Worm (Caenorhabditis elegans) whole organism, L4 larva: ENCODE data around the gene F40E12.1.

ENCODE experiments used
- F44E2.7 ChIP-seq: fragments of 200-800 bp; sonication (Bioruptor generic); IDR thresholded peaks from 2 replicates; pipeline ENCODE4 v2.1.2; 2022; ENCODE audit warnings: missing genetic modification characterization, missing compliant biosample characterization
- R02D3.7 ChIP-seq: fragments of 150-350 bp; sonication (generic microtip); optimal IDR thresholded peaks from 3 replicates; lab custom pipeline; 2014; ENCODE audit warnings: missing biosample characterization, missing genetic modification characterization
- T20F7.1 ChIP-seq: fragments of 200-800 bp; sonication (Bioruptor generic); optimal IDR thresholded peaks from 2 replicates; lab custom pipeline; 2018; ENCODE audit warnings: mild to moderate bottlenecking, missing genetic modification characterization, missing compliant biosample characterization
- Y48G9A.11 ChIP-seq: fragments of 200-800 bp; sonication (Bioruptor generic); IDR thresholded peaks from 2 replicates; pipeline ENCODE4 v1.3.6; 2022; ENCODE audit warnings: missing genetic modification reagents, missing genetic modification characterization, missing compliant biosample characterization
- Y5F2A.4 ChIP-seq: fragments of 200-800 bp; sonication (Bioruptor generic); optimal IDR thresholded peaks from 2 replicates; lab custom pipeline; 2018; ENCODE audit warnings: mild to moderate bottlenecking, missing genetic modification characterization, missing compliant biosample characterization
- aha-1 ChIP-seq: fragments of 150-350 bp; peaks from one replicate; lab custom pipeline; 2014; ENCODE audit warnings: missing biosample characterization, missing genetic modification characterization
- attf-4 ChIP-seq: sonication (generic microtip); optimal IDR thresholded peaks from 3 replicates; lab custom pipeline; 2017; ENCODE audit warnings: missing biosample characterization, missing genetic modification characterization
- ceh-44 ChIP-seq: fragments of 200-800 bp; sonication (Bioruptor generic); IDR thresholded peaks from 2 replicates; pipeline ENCODE4 v1.3.6; 2022; ENCODE audit warnings: missing genetic modification reagents, missing genetic modification characterization, missing compliant biosample characterization
- daf-12 ChIP-seq: fragments of 150-350 bp; optimal IDR thresholded peaks from 2 replicates; lab custom pipeline; 2014; ENCODE audit warnings: missing biosample characterization, missing genetic modification reagents, missing genetic modification characterization
- daf-8 ChIP-seq: fragments of 200-800 bp; sonication (Bioruptor generic); IDR thresholded peaks from 2 replicates; pipeline ENCODE4 v1.3.6; 2022; ENCODE audit warnings: missing genetic modification characterization, missing compliant biosample characterization
- dmd-9 ChIP-seq: fragments of 200-800 bp; sonication (Bioruptor generic); IDR thresholded peaks from 2 replicates; pipeline ENCODE4 v1.3.6; 2022; ENCODE audit warnings: missing genetic modification reagents, missing genetic modification characterization, missing compliant biosample characterization
- duxl-1 ChIP-seq: sonication (generic microtip); optimal IDR thresholded peaks from 2 replicates; lab custom pipeline; 2016; ENCODE audit warnings: mild to moderate bottlenecking, missing genetic modification characterization, moderate library complexity, missing compliant biosample characterization; ENCODE audit not compliant: poor library complexity
- egl-27 ChIP-seq: sonication (generic microtip); optimal IDR thresholded peaks from 3 replicates; lab custom pipeline; 2017; ENCODE audit warnings: missing biosample characterization, missing genetic modification reagents, missing genetic modification characterization
- hlh-30 ChIP-seq: sonication (generic microtip); optimal IDR thresholded peaks from 2 replicates; lab custom pipeline; 2017; ENCODE audit warnings: antibody characterized with exemption, mild to moderate bottlenecking, missing genetic modification characterization, missing compliant biosample characterization; ENCODE audit not compliant: insufficient read depth
- jun-1 ChIP-seq: fragments of 150-350 bp; optimal IDR thresholded peaks from 2 replicates; lab custom pipeline; 2014; ENCODE audit warnings: missing biosample characterization, missing genetic modification reagents, missing genetic modification characterization
- lin-15B ChIP-seq: fragments of 150-350 bp; sonication (generic microtip); optimal IDR thresholded peaks from 3 replicates; lab custom pipeline; 2014; ENCODE audit warnings: missing biosample characterization, missing genetic modification characterization
- lir-3 ChIP-seq: sonication (generic microtip); optimal IDR thresholded peaks from 2 replicates; lab custom pipeline; 2016; ENCODE audit warnings: mild to moderate bottlenecking, missing genetic modification characterization, missing compliant biosample characterization
- madf-5 ChIP-seq, 2 experiments: fragments of 200-800 bp; sonication (Bioruptor generic); IDR thresholded peaks; 2 replicates each; pipeline ENCODE4 v1.3.6; 2022; ENCODE audit warnings: missing compliant biosample characterization in 2 of 2, missing genetic modification characterization in 2 of 2
- madf-9 ChIP-seq: fragments of 200-800 bp; sonication (Bioruptor generic); conservative IDR thresholded peaks from 2 replicates; pipeline ENCODE4 v1.3.6; 2022; ENCODE audit warnings: missing genetic modification reagents, missing genetic modification characterization, missing compliant biosample characterization
- mes-2 ChIP-seq: sonication (generic microtip); optimal IDR thresholded peaks from 2 replicates; lab custom pipeline; 2016; ENCODE audit warnings: missing genotype, mild to moderate bottlenecking, missing genetic modification characterization, missing compliant biosample characterization; ENCODE audit not compliant: poor library complexity, severe bottlenecking
- mxl-3 ChIP-seq: fragments of 200-800 bp; sonication (Bioruptor generic); optimal IDR thresholded peaks from 2 replicates; lab custom pipeline; 2018; ENCODE audit warnings: mild to moderate bottlenecking, missing genetic modification characterization, missing compliant biosample characterization
- nhr-10 ChIP-seq: fragments of 150-350 bp; optimal IDR thresholded peaks from 2 replicates; lab custom pipeline; 2014; ENCODE audit warnings: missing biosample characterization, missing genetic modification characterization
- nhr-25 ChIP-seq: sonication (generic microtip); optimal IDR thresholded peaks from 2 replicates; lab custom pipeline; 2017; ENCODE audit warnings: missing genetic modification characterization, mild to moderate bottlenecking, missing compliant biosample characterization, antibody characterized with exemption, moderate library complexity, borderline replicate concordance; ENCODE audit not compliant: insufficient read depth
- nhr-41 ChIP-seq: fragments of 200-800 bp; sonication (Bioruptor generic); IDR thresholded peaks from 2 replicates; pipeline ENCODE4 v1.3.6; 2022; ENCODE audit warnings: missing genetic modification reagents, missing genetic modification characterization, missing compliant biosample characterization
- nhr-77 ChIP-seq: fragments of 150-350 bp; optimal IDR thresholded peaks from 2 replicates; lab custom pipeline; 2014; ENCODE audit warnings: missing biosample characterization, missing genetic modification characterization
- php-3 ChIP-seq: fragments of 200-800 bp; sonication (Bioruptor generic); IDR thresholded peaks from 2 replicates; pipeline ENCODE4 v1.3.6; 2022; ENCODE audit warnings: missing genetic modification reagents, missing genetic modification characterization, missing compliant biosample characterization
- sdz-12 ChIP-seq: fragments of 200-800 bp; sonication (Bioruptor generic); optimal IDR thresholded peaks from 2 replicates; lab custom pipeline; 2018; ENCODE audit warnings: mild to moderate bottlenecking, missing genetic modification characterization, missing compliant biosample characterization
- set-16 ChIP-seq: fragments of 200-800 bp; sonication (Bioruptor generic); IDR thresholded peaks from 2 replicates; pipeline ENCODE4 v1.3.6; 2022; ENCODE audit warnings: missing genetic modification reagents, missing genetic modification characterization, missing compliant biosample characterization
- skn-1 ChIP-seq: fragments of 150-350 bp; optimal IDR thresholded peaks from 2 replicates; lab custom pipeline; 2014; ENCODE audit warnings: missing biosample characterization, missing genetic modification characterization
- snpc-4 ChIP-seq: fragments of 150-350 bp; optimal IDR thresholded peaks from 2 replicates; lab custom pipeline; 2014; ENCODE audit warnings: missing biosample characterization, missing genetic modification characterization
- spr-1 ChIP-seq: sonication (generic microtip); optimal IDR thresholded peaks from 2 replicates; lab custom pipeline; 2016; ENCODE audit warnings: mild to moderate bottlenecking, missing genetic modification characterization, missing compliant biosample characterization
- tra-1 ChIP-seq: fragments of 200-800 bp; sonication (Bioruptor generic); IDR thresholded peaks from 2 replicates; pipeline ENCODE4 v1.3.6; 2022; ENCODE audit warnings: missing genetic modification reagents, missing genetic modification characterization, missing compliant biosample characterization
- unc-130 ChIP-seq: sonication (generic microtip); optimal IDR thresholded peaks from 2 replicates; lab custom pipeline; 2016; ENCODE audit warnings: missing genetic modification reagents, missing genetic modification characterization, missing compliant biosample characterization
- unc-62 ChIP-seq, 3 experiments: fragments of 150-350 bp in 1 of 3; sonication (generic microtip); optimal IDR thresholded peaks in 2 of 3; peaks in 1 of 3; 1 replicate in 1 of 3; 2 replicates in 2 of 3; lab custom pipeline; 2014 to 2017; ENCODE audit warnings: missing biosample characterization in 3 of 3, missing genetic modification characterization in 3 of 3, missing genetic modification reagents in 3 of 3, missing genotype in 1 of 3
- vab-7 ChIP-seq: fragments of 200-800 bp; sonication (Bioruptor generic); IDR thresholded peaks from 2 replicates; pipeline ENCODE4 v1.3.6; 2022; ENCODE audit warnings: missing genetic modification reagents, missing genetic modification characterization, missing compliant biosample characterization
- zip-11 ChIP-seq: fragments of 200-800 bp; sonication (Bioruptor generic); IDR thresholded peaks from 2 replicates; pipeline ENCODE4 v1.3.6; 2022; ENCODE audit warnings: missing genetic modification characterization, missing compliant biosample characterization
- ztf-11 ChIP-seq: fragments of 150-350 bp; optimal IDR thresholded peaks from 2 replicates; lab custom pipeline; 2014; ENCODE audit warnings: missing biosample characterization, missing genetic modification characterization

The F40E12.1 gene

DNA sequence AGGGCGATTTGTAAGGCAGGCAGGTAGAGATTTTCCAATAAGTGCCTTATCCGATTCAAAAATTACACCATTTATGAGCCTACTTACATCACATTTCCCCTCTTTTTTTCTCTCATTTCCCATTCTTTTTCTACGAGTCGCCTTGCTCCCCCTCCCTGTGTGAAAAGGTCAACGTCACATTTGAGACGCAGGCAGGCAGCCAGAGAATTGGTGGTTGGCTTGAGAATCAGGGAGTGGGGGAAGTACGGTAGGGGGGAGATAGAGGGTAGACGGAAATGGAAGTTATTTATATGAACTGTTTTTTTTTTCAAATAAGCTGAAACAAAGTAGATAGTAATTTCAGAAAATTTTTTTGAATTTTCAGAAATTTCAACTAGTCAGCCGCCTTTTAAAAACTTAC lies 997 bp upstream of the F40E12.1 start:
- peak in 1 of 2 experiments; percentile 5 for TF ChIP-seq unc-62 (GFP tag; optimal IDR thresholded peaks at IDR 0.05 in 1 of 2; lab: Kevin White, UChicago)
- no peak for TF ChIP-seq unc-62 (tag; optimal IDR thresholded peaks at IDR 0.05; lab: Kevin White, UChicago)
- no peak for TF ChIP-seq Y5F2A.4
- no peak for TF ChIP-seq lin-15B
- no peak for TF ChIP-seq nhr-41 (GFP tag; lab: Robert Waterston, UW)
- no peak for TF ChIP-seq attf-4 (tag; lab: Kevin White, UChicago)
- TF ChIP-seq unc-130 (GFP tag; lab: Kevin White, UChicago) = no peak
- peak; percentile 86 for TF ChIP-seq duxl-1 (tag; lab: Kevin White, UChicago)
- TF ChIP-seq sdz-12 (GFP tag; lab: Kevin White, UChicago) = no peak
- peak; percentile 1 for TF ChIP-seq mes-2 (tag; lab: Kevin White, UChicago)
- no peak for TF ChIP-seq mxl-3 (GFP tag; lab: Kevin White, UChicago)
- TF ChIP-seq dmd-9 (GFP tag; lab: Robert Waterston, UW) = no peak

ce11 chrII:3620862-3621261 lies 3.2 kb downstream of the F40E12.1 start:
- TF ChIP-seq skn-1 (tag; lab: Kevin White, UChicago) = no peak
- TF ChIP-seq aha-1 (tag; lab: Kevin White, UChicago) = peak; percentile 48
- no peak for TF ChIP-seq madf-9 (GFP tag; lab: Robert Waterston, UW)
- no peak for TF ChIP-seq tra-1
- TF ChIP-seq zip-11 (GFP tag; lab: Robert Waterston, UW) = no peak
- no peak for TF ChIP-seq vab-7 (GFP tag; lab: Robert Waterston, UW)

DNA sequence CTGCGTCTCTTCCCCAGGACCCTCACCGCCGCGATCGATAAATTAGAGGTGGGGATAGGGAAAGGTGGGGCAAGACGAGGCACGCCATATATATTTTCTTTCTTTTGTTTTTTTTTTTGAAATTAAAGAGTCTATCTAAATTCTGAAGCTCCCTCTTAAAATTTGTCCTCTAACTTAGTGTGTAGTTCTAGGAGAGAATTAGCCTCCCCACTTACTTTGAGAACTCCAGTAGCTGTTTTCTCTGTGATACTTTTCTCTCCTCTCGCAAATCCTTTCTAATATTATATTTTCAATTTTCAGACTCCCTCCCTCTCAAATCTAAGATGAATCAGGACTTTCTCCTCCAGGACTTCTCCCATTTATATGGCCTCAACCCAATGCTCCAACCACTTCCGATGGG lies 4.4 kb downstream of the F40E12.1 start, which contains the start of gene M151.7:
Gene M151.7, plus strand, starts transcription at position 301 of the 400 bp plus-strand sequence.
- TF ChIP-seq skn-1 (tag; lab: Kevin White, UChicago) = no peak
- no peak for TF ChIP-seq Y48G9A.11 (GFP tag; lab: Robert Waterston, UW)
- no peak for TF ChIP-seq nhr-10 (tag; lab: Kevin White, UChicago)
- TF ChIP-seq jun-1 = no peak
- TF ChIP-seq daf-8 (GFP tag; lab: Robert Waterston, UW) = no peak
- TF ChIP-seq spr-1 (tag; lab: Kevin White, UChicago) = no peak
- no peak for TF ChIP-seq madf-5 (GFP tag; IDR thresholded peaks at IDR 0.05; lab: Robert Waterston, UW)
- no peak for TF ChIP-seq ceh-44
- TF ChIP-seq R02D3.7 (tag; lab: Kevin White, UChicago) = no peak
- no peak for TF ChIP-seq sdz-12 (GFP tag; lab: Kevin White, UChicago)
- TF ChIP-seq F44E2.7 = no peak
- no peak for TF ChIP-seq ztf-11 (tag; lab: Kevin White, UChicago)
- TF ChIP-seq egl-27 (tag; lab: Kevin White, UChicago) = no peak
- no peak for TF ChIP-seq nhr-25
- TF ChIP-seq dmd-9 (GFP tag; lab: Robert Waterston, UW) = no peak
- TF ChIP-seq daf-12 (tag; lab: Kevin White, UChicago) = no peak
- TF ChIP-seq T20F7.1 (GFP tag; lab: Kevin White, UChicago) = no peak

DNA sequence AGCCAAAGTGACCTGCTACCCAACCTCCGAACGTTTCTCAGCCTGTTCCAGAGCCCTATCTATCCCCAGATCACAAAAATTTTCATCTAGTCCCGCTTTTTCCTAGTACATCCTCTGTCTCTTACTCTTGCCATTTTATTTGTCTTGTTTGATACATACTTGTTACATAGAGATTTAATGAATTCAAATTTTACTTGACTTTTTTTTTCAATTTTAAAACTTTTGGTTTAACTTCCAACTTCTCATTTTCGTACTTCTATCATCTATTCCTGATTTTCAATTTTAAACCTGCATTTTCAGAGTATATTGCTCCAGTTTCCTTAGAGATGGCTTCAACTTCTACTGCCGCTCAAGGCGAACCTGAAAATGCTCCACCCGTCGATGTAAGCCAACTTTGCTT lies 9.3 kb downstream of the F40E12.1 start, which contains the start of gene M151.3:
Gene M151.3, plus strand, starts transcription at position 301 of the 400 bp plus-strand sequence.
- no peak for TF ChIP-seq php-3 (GFP tag; lab: Robert Waterston, UW)
- TF ChIP-seq duxl-1 (tag; lab: Kevin White, UChicago) = no peak
- peak in 1 of 2 experiments; percentile 3 for TF ChIP-seq unc-62 (GFP tag; optimal IDR thresholded peaks at IDR 0.05 in 1 of 2; lab: Kevin White, UChicago)
- no peak for TF ChIP-seq unc-62 (tag; optimal IDR thresholded peaks at IDR 0.05; lab: Kevin White, UChicago)
- no peak for TF ChIP-seq lir-3 (tag; lab: Kevin White, UChicago)
- no peak for TF ChIP-seq hlh-30 (tag; lab: Kevin White, UChicago)
- TF ChIP-seq nhr-77 (tag; lab: Kevin White, UChicago) = no peak
- TF ChIP-seq set-16 = no peak
- no peak for TF ChIP-seq snpc-4 (tag; lab: Kevin White, UChicago)
